Fruit fly (Drosophila melanogaster) whole organism: ENCODE measurements around the gene CG15130.

Experiments
- CG8478 ChIP-seq: fragments of >200 bp; optimal IDR thresholded peaks from 2 replicates; lab custom pipeline; 2018; ENCODE audit warnings: inconsistent platforms
- Dll ChIP-seq: fragments of >200 bp; optimal IDR thresholded peaks from 2 replicates; lab custom pipeline; 2017
- EcR ChIP-seq, 2 experiments: fragments of >200 bp; optimal IDR thresholded peaks; 2 replicates each; lab custom pipeline; 2017; ENCODE audit warnings: missing biosample characterization in 2 of 2, missing genetic modification characterization in 2 of 2, missing genetic modification reagents in 2 of 2
- pan ChIP-seq: fragments of >200 bp; optimal IDR thresholded peaks from 2 replicates; lab custom pipeline; 2017
- psq ChIP-seq: fragments of >200 bp; optimal IDR thresholded peaks from 2 replicates; lab custom pipeline; 2017
- usp ChIP-seq: fragments of >200 bp; optimal IDR thresholded peaks from 2 replicates; lab custom pipeline; 2017; ENCODE audit warnings: missing biosample characterization, missing genetic modification characterization, mixed read lengths

- TF ChIP-seq Dll (lab: Kevin White, UChicago), result no peak
- TF ChIP-seq CG8478, result no peak
- TF ChIP-seq pan (lab: Kevin White, UChicago), result no peak
- TF ChIP-seq EcR (GFP tag; optimal IDR thresholded peaks at IDR 0.05; lab: Kevin White, UChicago), result no peak
- TF ChIP-seq psq (lab: Kevin White, UChicago), result no peak
- no peak for TF ChIP-seq usp (GFP tag; lab: Kevin White, UChicago)
Measured at dm6 chr2L:20473285-20473684, 48.8 kb upstream of the CG15130 start, which contains the start of gene CG43233.
